Worm (Caenorhabditis elegans): ENCODE measurements around the gene C06E8.5.

The C06E8.5 gene

ce11 chrIII:6961937-6962504 lies 43.2 kb downstream of the C06E8.5 start, which contains the start of the genes rpn-6.1 and F57B9.1 (continued):
- TF ChIP-seq zfp-2 (tag; optimal IDR thresholded peaks at IDR 0.05) (no peak), aly-2 (tag; optimal IDR thresholded peaks at IDR 0.05) (no peak), T26A8.4 (GFP tag; IDR thresholded peaks at IDR 0.05) (no peak), cey-2 (tag; optimal IDR thresholded peaks at IDR 0.05; ENCODE audit: borderline replicate concordance, insufficient read depth) (no peak), set-16 (GFP tag; IDR thresholded peaks at IDR 0.05) (no peak), Y105C5A.15 (GFP tag; IDR thresholded peaks at IDR 0.05) (no peak), madf-5 (GFP tag; IDR thresholded peaks at IDR 0.05) (no peak), ces-1 (GFP tag; optimal IDR thresholded peaks at IDR 0.05) (no peak), ztf-11 (tag; optimal IDR thresholded peaks at IDR 0.05) (no peak), lin-38 (GFP tag; IDR thresholded peaks at IDR 0.05) (no peak), lin-39 (tag; optimal IDR thresholded peaks at IDR 0.05) (no peak), duxl-1 (tag; optimal IDR thresholded peaks at IDR 0.05; ENCODE audit: poor library complexity) (no peak), hif-1 (tag; optimal IDR thresholded peaks at IDR 0.05) (peak; percentile 62 to 97), nhr-102 (tag; optimal IDR thresholded peaks at IDR 0.05) (no peak), unc-39 (tag; optimal IDR thresholded peaks at IDR 0.05) (no peak), F37D6.2 (tag; optimal IDR thresholded peaks at IDR 0.05) (no peak), egl-43 (GFP tag; IDR thresholded peaks at IDR 0.05) (no peak), tra-1 (GFP tag; IDR thresholded peaks at IDR 0.05) (no peak), F26F4.8 (GFP tag; conservative IDR thresholded peaks at IDR 0.05) (no peak), arid-1 (GFP tag; conservative IDR thresholded peaks at IDR 0.05) (no peak), lin-15B (tag; optimal IDR thresholded peaks at IDR 0.05) (no peak), mdl-1 (tag; optimal IDR thresholded peaks at IDR 0.05) (no peak), hlh-11 (tag; optimal IDR thresholded peaks at IDR 0.05) (peak; percentile 78), nhr-11 (tag; optimal IDR thresholded peaks at IDR 0.05) (no peak), lsy-2 (tag; optimal IDR thresholded peaks at IDR 0.05) (peak in 1 of 2 experiments; percentile 78), dmd-8 (GFP tag; IDR thresholded peaks at IDR 0.05) (no peak), sdz-12 (GFP tag; optimal IDR thresholded peaks at IDR 0.05) (no peak), nhr-237 (tag; optimal IDR thresholded peaks at IDR 0.05) (no peak), dve-1 (tag; optimal IDR thresholded peaks at IDR 0.05; ENCODE audit: insufficient read depth) (peak; percentile 55), fkh-10 (GFP tag; optimal IDR thresholded peaks at IDR 0.05) (no peak), jun-1 (tag; optimal IDR thresholded peaks at IDR 0.05) (no peak), dmd-9 (GFP tag; IDR thresholded peaks at IDR 0.05) (no peak), lin-29 (GFP tag; IDR thresholded peaks at IDR 0.05) (no peak), F10B5.3 (tag; optimal IDR thresholded peaks at IDR 0.05) (no peak), nhr-10 (tag; optimal IDR thresholded peaks at IDR 0.05) (no peak), lin-1 (GFP tag; IDR thresholded peaks at IDR 0.05) (no peak), F44E2.7 (GFP tag; IDR thresholded peaks at IDR 0.05) (no peak), mxl-2 (GFP tag; conservative IDR thresholded peaks at IDR 0.05) (no peak), ceh-28 (tag; optimal IDR thresholded peaks at IDR 0.05) (no peak), ceh-62 (tag; optimal IDR thresholded peaks at IDR 0.05) (no peak), zfp-3 (GFP tag; conservative IDR thresholded peaks at IDR 0.05) (no peak), dpl-1 (GFP tag; optimal IDR thresholded peaks at IDR 0.05) (no peak), nhr-111 (GFP tag; optimal IDR thresholded peaks at IDR 0.05) (no peak), lin-13 (GFP tag; optimal IDR thresholded peaks at IDR 0.05) (no peak), gei-8 (GFP tag; optimal IDR thresholded peaks at IDR 0.05) (no peak), nhr-42 (GFP tag; IDR thresholded peaks at IDR 0.05) (no peak), Y5F2A.4 (GFP tag; optimal IDR thresholded peaks at IDR 0.05) (no peak), zip-11 (GFP tag; IDR thresholded peaks at IDR 0.05) (no peak), attf-4 (tag; optimal IDR thresholded peaks at IDR 0.05) (no peak), ceh-82 (tag; optimal IDR thresholded peaks at IDR 0.05) (no peak), tag-97 (GFP tag; IDR thresholded peaks at IDR 0.05) (no peak), saeg-2 (GFP tag; IDR thresholded peaks at IDR 0.05) (no peak)
